Fruit fly (Drosophila melanogaster) whole organism, embryonic: Measurements from ENCODE around the gene Rh4.

ENCODE experiments used
- ATbp ChIP-seq: fragments of 200-800 bp; sonication (Bioruptor generic); optimal IDR thresholded peaks from 2 replicates; lab custom pipeline; 2017; ENCODE audit warnings: missing biosample characterization, mild to moderate bottlenecking, missing genetic modification characterization, missing genetic modification reagents
- Atf6 ChIP-seq: fragments of 200-800 bp; sonication (Bioruptor generic); IDR thresholded peaks from 2 replicates; pipeline ENCODE4 v1.3.6; 2022; ENCODE audit warnings: missing biosample characterization, missing genetic modification characterization
- CG10565 ChIP-seq: fragments of 200-800 bp; sonication (Bioruptor generic); optimal IDR thresholded peaks from 3 replicates; lab custom pipeline; 2016; ENCODE audit warnings: missing biosample characterization, mild to moderate bottlenecking, missing genetic modification characterization
- CG10959 ChIP-seq: fragments of 200-800 bp; sonication (Bioruptor generic); IDR thresholded peaks from 2 replicates; pipeline ENCODE4 v1.3.6; 2022; ENCODE audit warnings: missing biosample characterization, missing genetic modification characterization
- CG12236 ChIP-seq: fragments of 200-800 bp; sonication (Bioruptor generic); optimal IDR thresholded peaks from 2 replicates; lab custom pipeline; 2016; ENCODE audit warnings: missing biosample characterization, missing genetic modification characterization
- CG12299 ChIP-seq: fragments of 200-800 bp; sonication (Bioruptor generic); optimal IDR thresholded peaks from 2 replicates; lab custom pipeline; 2018; ENCODE audit warnings: missing biosample characterization, mild to moderate bottlenecking, missing genetic modification characterization
- CG12769 ChIP-seq: fragments of 200-800 bp; sonication (Bioruptor generic); optimal IDR thresholded peaks from 2 replicates; lab custom pipeline; 2019; ENCODE audit warnings: missing biosample characterization, mild to moderate bottlenecking, missing genetic modification characterization, moderate library complexity
- CG15601 ChIP-seq: fragments of 200-800 bp; sonication (Bioruptor generic); optimal IDR thresholded peaks from 3 replicates; lab custom pipeline; 2019; ENCODE audit warnings: missing biosample characterization, mild to moderate bottlenecking, missing genetic modification characterization, moderate library complexity
- CG17829 ChIP-seq: fragments of 200-800 bp; optimal IDR thresholded peaks from 2 replicates; lab custom pipeline; 2019; ENCODE audit warnings: missing biosample characterization, mild to moderate bottlenecking, missing genetic modification characterization, moderate library complexity
- CG2202 ChIP-seq: fragments of 200-800 bp; sonication (Bioruptor generic); optimal IDR thresholded peaks from 2 replicates; lab custom pipeline; 2018; ENCODE audit warnings: missing biosample characterization, mild to moderate bottlenecking, missing genetic modification characterization
- CG32772 ChIP-seq: fragments of 200-800 bp; sonication (Bioruptor generic); IDR thresholded peaks from 2 replicates; pipeline ENCODE4 v1.3.6; 2022; ENCODE audit warnings: missing biosample characterization, missing genetic modification characterization
- CG6765 ChIP-seq: fragments of 200-800 bp; sonication (Bioruptor generic); optimal IDR thresholded peaks from 3 replicates; lab custom pipeline; 2017; ENCODE audit warnings: missing biosample characterization, mild to moderate bottlenecking, missing genetic modification characterization
- CG6854 ChIP-seq: fragments of 200-800 bp; sonication (Bioruptor generic); optimal IDR thresholded peaks from 3 replicates; lab custom pipeline; 2017; ENCODE audit warnings: missing biosample characterization, mild to moderate bottlenecking, missing genetic modification characterization
- CG7372 ChIP-seq: fragments of 200-800 bp; sonication (Bioruptor generic); IDR thresholded peaks from 2 replicates; pipeline ENCODE4 v1.3.6; 2022; ENCODE audit warnings: missing biosample characterization, missing genetic modification characterization
- CG7839 ChIP-seq: fragments of 200-800 bp; sonication (Bioruptor generic); optimal IDR thresholded peaks from 3 replicates; lab custom pipeline; 2018; ENCODE audit warnings: missing biosample characterization, mild to moderate bottlenecking, missing genetic modification characterization, moderate library complexity
- CG8944 ChIP-seq: fragments of 200-800 bp; sonication (Bioruptor generic); optimal IDR thresholded peaks from 3 replicates; lab custom pipeline; 2016; ENCODE audit warnings: missing biosample characterization, missing genetic modification characterization
- CG9727 ChIP-seq: fragments of 200-800 bp; sonication (Bioruptor generic); optimal IDR thresholded peaks from 3 replicates; lab custom pipeline; 2017; ENCODE audit warnings: missing biosample characterization, mild to moderate bottlenecking, missing genetic modification characterization
- Camta ChIP-seq: fragments of 200-800 bp; sonication (Bioruptor generic); optimal IDR thresholded peaks from 2 replicates; lab custom pipeline; 2016; ENCODE audit warnings: missing biosample characterization, missing genetic modification characterization
- CoRest ChIP-seq: fragments of 200-800 bp; sonication (Bioruptor generic); optimal IDR thresholded peaks from 3 replicates; lab custom pipeline; 2018; ENCODE audit warnings: missing biosample characterization, mild to moderate bottlenecking, missing genetic modification characterization, moderate library complexity
- Dek ChIP-seq: fragments of 200-800 bp; sonication (Bioruptor generic); optimal IDR thresholded peaks from 3 replicates; lab custom pipeline; 2019; ENCODE audit warnings: missing biosample characterization, mild to moderate bottlenecking, missing genetic modification characterization, moderate library complexity
- Dip3 ChIP-seq: fragments of 200-800 bp; sonication (Bioruptor generic); optimal IDR thresholded peaks from 3 replicates; lab custom pipeline; 2016; ENCODE audit warnings: missing biosample characterization, missing genetic modification characterization
- E2f1 ChIP-seq: fragments of 200-800 bp; sonication (Bioruptor generic); IDR thresholded peaks from 2 replicates; pipeline ENCODE4 v1.3.6; 2022; ENCODE audit warnings: missing biosample characterization, missing genetic modification characterization
- E2f2 ChIP-seq: fragments of 200-800 bp; sonication (Bioruptor generic); IDR thresholded peaks from 2 replicates; pipeline ENCODE4 v1.3.6; 2022; ENCODE audit warnings: missing biosample characterization, missing genetic modification characterization
- Ets97D ChIP-seq: fragments of 200-800 bp; sonication (Bioruptor generic); optimal IDR thresholded peaks from 3 replicates; lab custom pipeline; 2016; ENCODE audit warnings: missing biosample characterization, missing genetic modification characterization
- Meics ChIP-seq: fragments of 200-800 bp; sonication (Bioruptor generic); optimal IDR thresholded peaks from 2 replicates; lab custom pipeline; 2017; ENCODE audit warnings: missing biosample characterization, mild to moderate bottlenecking, missing genetic modification characterization
- PHDP ChIP-seq: fragments of 200-800 bp; sonication (Bioruptor generic); optimal IDR thresholded peaks from 3 replicates; lab custom pipeline; 2018; ENCODE audit warnings: missing biosample characterization, mild to moderate bottlenecking, missing genetic modification characterization, moderate library complexity
- Ssrp ChIP-seq: fragments of 200-800 bp; sonication (Bioruptor generic); optimal IDR thresholded peaks from 2 replicates; lab custom pipeline; 2018; ENCODE audit warnings: missing biosample characterization, mild to moderate bottlenecking, missing genetic modification characterization, moderate library complexity
- Trl ChIP-seq, 3 experiments: fragments of >200 bp in 2 of 3; fragments of 200-800 bp in 1 of 3; sonication (Bioruptor generic) in 1 of 3; optimal IDR thresholded peaks; 2 replicates in 1 of 3; 3 replicates in 2 of 3; lab custom pipeline; 2016 to 2017; ENCODE audit warnings: missing biosample characterization in 1 of 3, missing genetic modification characterization in 1 of 3
- Usf ChIP-seq: fragments of 200-800 bp; sonication (Bioruptor generic); optimal IDR thresholded peaks from 2 replicates; lab custom pipeline; 2017; ENCODE audit warnings: missing genotype, missing biosample characterization, missing genetic modification characterization
- Vsx1 ChIP-seq: fragments of 200-800 bp; sonication (Bioruptor generic); optimal IDR thresholded peaks from 2 replicates; lab custom pipeline; 2017; ENCODE audit warnings: missing biosample characterization, mild to moderate bottlenecking, missing genetic modification characterization, missing genetic modification reagents
- ab ChIP-seq: fragments of 200-800 bp; sonication (Bioruptor generic); optimal IDR thresholded peaks from 2 replicates; lab custom pipeline; 2016; ENCODE audit warnings: missing biosample characterization, missing genetic modification characterization
- abd-A ChIP-seq: fragments of 200-800 bp; sonication (Bioruptor generic); optimal IDR thresholded peaks from 3 replicates; lab custom pipeline; 2019; ENCODE audit warnings: missing biosample characterization, mild to moderate bottlenecking, missing genetic modification characterization, moderate library complexity
- ara ChIP-seq: fragments of 200-800 bp; sonication (Bioruptor generic); IDR thresholded peaks from 2 replicates; pipeline ENCODE4 v1.3.6; 2022; ENCODE audit warnings: missing biosample characterization, missing genetic modification characterization
- disco-r ChIP-seq: fragments of 200-800 bp; sonication (Bioruptor generic); optimal IDR thresholded peaks from 2 replicates; lab custom pipeline; 2016; ENCODE audit warnings: missing biosample characterization, missing genetic modification characterization
- exex ChIP-seq: fragments of 200-800 bp; sonication (Bioruptor generic); optimal IDR thresholded peaks from 4 replicates; lab custom pipeline; 2018; ENCODE audit warnings: missing biosample characterization, mild to moderate bottlenecking, missing genetic modification characterization, moderate library complexity
- fd3F ChIP-seq: fragments of 200-800 bp; sonication (Bioruptor generic); optimal IDR thresholded peaks from 2 replicates; lab custom pipeline; 2018; ENCODE audit warnings: missing biosample characterization, mild to moderate bottlenecking, missing genetic modification characterization, moderate library complexity
- gem ChIP-seq: fragments of 200-800 bp; sonication (Bioruptor generic); optimal IDR thresholded peaks from 2 replicates; lab custom pipeline; 2019; ENCODE audit warnings: missing biosample characterization, mild to moderate bottlenecking, missing genetic modification characterization, moderate library complexity
- h ChIP-seq: fragments of >200 bp; optimal IDR thresholded peaks from 2 replicates; lab custom pipeline; 2017
- mam ChIP-seq: fragments of 200-800 bp; sonication (Bioruptor generic); optimal IDR thresholded peaks from 3 replicates; lab custom pipeline; 2016; ENCODE audit warnings: missing biosample characterization, missing genetic modification characterization
- pb ChIP-seq: fragments of 200-800 bp; sonication (Bioruptor generic); optimal IDR thresholded peaks from 3 replicates; lab custom pipeline; 2016; ENCODE audit warnings: missing biosample characterization, missing genetic modification characterization
- sd ChIP-seq: fragments of 200-800 bp; sonication (Bioruptor generic); optimal IDR thresholded peaks from 3 replicates; lab custom pipeline; 2018; ENCODE audit warnings: missing biosample characterization, mild to moderate bottlenecking, missing genetic modification characterization, moderate library complexity
- slbo ChIP-seq: fragments of 200-800 bp; sonication (Bioruptor generic); IDR thresholded peaks from 2 replicates; pipeline ENCODE4 v1.3.6; 2022; ENCODE audit warnings: missing biosample characterization, missing genetic modification characterization
- tin ChIP-seq: fragments of 200-800 bp; sonication (Bioruptor generic); optimal IDR thresholded peaks from 3 replicates; lab custom pipeline; 2016; ENCODE audit warnings: missing biosample characterization, missing genetic modification characterization
- trh ChIP-seq: fragments of 200-800 bp; sonication (Bioruptor generic); optimal IDR thresholded peaks from 2 replicates; lab custom pipeline; 2016; ENCODE audit warnings: missing biosample characterization, missing genetic modification characterization
- vvl ChIP-seq: fragments of 200-800 bp; sonication (Bioruptor generic); IDR thresholded peaks from 2 replicates; pipeline ENCODE4 v1.3.6; 2022; ENCODE audit warnings: missing biosample characterization, missing genetic modification characterization
- wdn ChIP-seq: fragments of 200-800 bp; sonication (Bioruptor generic); IDR thresholded peaks from 2 replicates; pipeline ENCODE4 v1.3.6; 2022; ENCODE audit warnings: missing biosample characterization, missing genetic modification characterization
- zf30C ChIP-seq: fragments of 200-800 bp; sonication (Bioruptor generic); optimal IDR thresholded peaks from 3 replicates; lab custom pipeline; 2018; ENCODE audit warnings: missing biosample characterization, mild to moderate bottlenecking, missing genetic modification characterization
- zfh1 ChIP-seq: fragments of 200-800 bp; sonication (Bioruptor generic); IDR thresholded peaks from 3 replicates; pipeline ENCODE4 v1.3.6; 2022; ENCODE audit warnings: missing biosample characterization, missing genetic modification characterization

Rh4 gene

DNA sequence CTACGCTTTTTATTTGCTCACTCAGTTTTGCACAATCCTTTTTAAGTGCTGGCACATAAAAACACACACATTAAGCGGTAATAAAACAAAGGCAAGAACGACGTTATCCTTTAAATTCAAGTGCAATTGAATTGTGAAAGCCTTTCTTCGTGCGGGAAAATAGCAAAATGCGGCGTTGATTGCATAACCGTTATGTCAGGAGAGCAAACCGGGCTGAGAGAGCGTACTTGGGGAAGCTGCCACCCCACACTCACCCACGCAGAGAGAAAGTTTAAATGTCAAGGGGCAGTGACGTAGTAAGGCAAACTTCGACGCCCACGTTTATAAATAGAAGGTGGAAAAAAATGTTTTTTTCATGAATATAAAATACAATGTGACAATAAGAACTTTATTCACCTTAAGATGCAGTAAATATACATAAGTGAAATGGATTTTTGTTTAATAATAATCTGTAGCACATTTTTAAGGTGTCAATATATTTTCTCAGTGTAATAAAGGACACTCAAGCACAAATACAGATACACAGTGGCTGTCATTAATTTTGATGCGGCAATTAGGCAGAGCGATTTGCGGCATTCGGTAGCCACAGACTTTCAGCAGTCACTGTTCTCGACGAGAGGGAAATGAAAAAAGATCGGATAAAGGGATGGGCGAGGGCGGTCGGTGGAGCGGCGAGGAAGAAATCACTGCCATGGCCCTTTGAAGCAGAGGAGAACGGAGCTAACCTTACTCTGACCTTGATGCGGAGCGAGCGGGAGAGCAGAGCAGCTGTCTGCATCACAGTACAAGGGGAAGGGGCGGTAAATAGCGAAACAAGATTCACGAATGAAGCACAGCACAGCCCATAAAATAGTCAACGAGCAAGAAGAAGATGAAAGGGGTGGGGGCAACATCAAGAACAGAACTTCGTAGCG lies 56.3 kb downstream of the Rh4 start (continued):
- peak; percentile 93 for TF ChIP-seq abd-A (tag; lab: Kevin White, UChicago)
- no peak for TF ChIP-seq h (lab: Kevin White, UChicago)
- TF ChIP-seq CG10959 (GFP tag; lab: Robert Waterston, UW): no peak
- TF ChIP-seq Vsx1 (GFP tag; lab: Kevin White, UChicago): no peak
- TF ChIP-seq Usf (GFP tag; lab: Kevin White, UChicago): no peak
- TF ChIP-seq Atf6: peak; percentile 70
- peak; percentile 27 for TF ChIP-seq Ssrp
- TF ChIP-seq tin (GFP tag; lab: Kevin White, UChicago): peak; percentile 28
- TF ChIP-seq Dek (tag; lab: Kevin White, UChicago): peak; percentile 46
- peak; percentile 29 for TF ChIP-seq CoRest (tag; lab: Kevin White, UChicago)
- TF ChIP-seq CG12236: no peak
- TF ChIP-seq disco-r (GFP tag; lab: Kevin White, UChicago): peak; percentile 25
- peak; percentile 33 to 44 for TF ChIP-seq Trl (optimal IDR thresholded peaks at IDR 0.05; lab: Kevin White, UChicago)
- TF ChIP-seq Trl (GFP tag; optimal IDR thresholded peaks at IDR 0.05; lab: Kevin White, UChicago): no peak
- TF ChIP-seq vvl (GFP tag; lab: Robert Waterston, UW): peak; percentile 55
- peak; percentile 67 for TF ChIP-seq CG7839
- TF ChIP-seq E2f1 (GFP tag; lab: Robert Waterston, UW): 0 out of 2 replicates have a peak, but pooled peaks have one; percentile 29
- TF ChIP-seq CG15601 (tag; lab: Kevin White, UChicago): peak; percentile 23
- TF ChIP-seq ab: no peak
- TF ChIP-seq CG32772 (GFP tag; lab: Robert Waterston, UW): peak; percentile 47; the same call in 1 of the 2 replicates
- TF ChIP-seq pb (GFP tag; lab: Kevin White, UChicago): peak; percentile 1
- peak; percentile 46 for TF ChIP-seq CG9727
- peak; percentile 9 for TF ChIP-seq CG8944 (GFP tag; lab: Kevin White, UChicago)
- TF ChIP-seq CG6854 (GFP tag; lab: Kevin White, UChicago): peak; percentile 39
- TF ChIP-seq CG2202 (tag; lab: Kevin White, UChicago): peak; percentile 44
- peak; percentile 7 for TF ChIP-seq ATbp (GFP tag; lab: Kevin White, UChicago)
- TF ChIP-seq wdn (GFP tag; lab: Robert Waterston, UW): 0 out of 2 replicates have a peak, but pooled peaks have one; percentile 18
- no peak for TF ChIP-seq CG6765
- peak; percentile 13 for TF ChIP-seq Meics (GFP tag; lab: Kevin White, UChicago)
- TF ChIP-seq CG7372 (GFP tag; lab: Robert Waterston, UW): no peak
- no peak; the same call in 1 of the 2 replicates for TF ChIP-seq E2f2
- TF ChIP-seq trh: no peak
- peak; percentile 27 for TF ChIP-seq CG17829 (tag; lab: Kevin White, UChicago)
- peak; percentile 51 for TF ChIP-seq mam
- peak; percentile 23 for TF ChIP-seq PHDP (tag; lab: Kevin White, UChicago)
- TF ChIP-seq Ets97D (GFP tag; lab: Kevin White, UChicago): no peak
- TF ChIP-seq CG10565 (GFP tag; lab: Kevin White, UChicago): no peak
- peak; percentile 42; the same call in 1 of the 2 replicates for TF ChIP-seq ara
- TF ChIP-seq Camta (GFP tag; lab: Kevin White, UChicago): peak; percentile 17
- TF ChIP-seq CG12769: peak; percentile 37
- peak; percentile 34 for TF ChIP-seq exex (tag; lab: Kevin White, UChicago)
- no peak for TF ChIP-seq sd
- peak; percentile 44; the same call in 1 of the 3 replicates for TF ChIP-seq zfh1 (GFP tag; lab: Robert Waterston, UW)
- peak; percentile 59 for TF ChIP-seq Dip3 (GFP tag; lab: Kevin White, UChicago)
- TF ChIP-seq fd3F (GFP tag; lab: Kevin White, UChicago): no peak
- TF ChIP-seq gem (tag; lab: Kevin White, UChicago): peak; percentile 76
- peak; percentile 65 for TF ChIP-seq slbo
- peak; percentile 4 for TF ChIP-seq zf30C (GFP tag; lab: Kevin White, UChicago)
- TF ChIP-seq CG12299 (tag; lab: Kevin White, UChicago): peak; percentile 34
